Worm (Caenorhabditis elegans) whole organism, mixed stage, embryonic: ENCODE results near the gene F59E11.7.

Experiments used
- ceh-39 ChIP-seq: fragments of 150-350 bp; optimal IDR thresholded peaks from 2 replicates; lab custom pipeline; 2014; ENCODE audit warnings: missing biosample characterization, missing genetic modification characterization
- ces-1 ChIP-seq: fragments of 150-350 bp; optimal IDR thresholded peaks from 2 replicates; lab custom pipeline; 2014; ENCODE audit warnings: missing biosample characterization, missing genetic modification reagents, missing genetic modification characterization
- cnd-1 ChIP-seq: fragments of 200-800 bp; sonication (Bioruptor generic); optimal IDR thresholded peaks from 2 replicates; lab custom pipeline; 2018; ENCODE audit warnings: mild to moderate bottlenecking, missing genetic modification characterization, missing compliant biosample characterization
- elt-3 ChIP-seq: fragments of 150-350 bp; optimal IDR thresholded peaks from 2 replicates; lab custom pipeline; 2014; ENCODE audit warnings: missing biosample characterization, missing genetic modification characterization
- flh-1 ChIP-seq: fragments of 200-800 bp; sonication (Bioruptor generic); optimal IDR thresholded peaks from 2 replicates; lab custom pipeline; 2018; ENCODE audit warnings: mild to moderate bottlenecking, missing genetic modification characterization, moderate library complexity, missing compliant biosample characterization
- lsy-2 ChIP-seq: fragments of 150-350 bp; optimal IDR thresholded peaks from 2 replicates; lab custom pipeline; 2014; ENCODE audit warnings: missing biosample characterization, missing genetic modification characterization
- mab-5 ChIP-seq: fragments of 150-350 bp; optimal IDR thresholded peaks from 2 replicates; lab custom pipeline; 2014; ENCODE audit warnings: missing biosample characterization, missing genetic modification characterization
- mep-1 ChIP-seq: fragments of 150-350 bp; optimal IDR thresholded peaks from 2 replicates; lab custom pipeline; 2017; ENCODE audit warnings: missing biosample characterization, missing genetic modification reagents, missing genetic modification characterization, inconsistent platforms
- mls-2 ChIP-seq: sonication (generic microtip); optimal IDR thresholded peaks from 2 replicates; lab custom pipeline; 2016; ENCODE audit warnings: mild to moderate bottlenecking, missing genetic modification characterization, moderate library complexity, missing compliant biosample characterization
- nhr-237 ChIP-seq: fragments of 150-350 bp; optimal IDR thresholded peaks from 2 replicates; lab custom pipeline; 2014; ENCODE audit warnings: missing biosample characterization, missing genetic modification characterization
- nhr-76 ChIP-seq: sonication (generic microtip); optimal IDR thresholded peaks from 2 replicates; lab custom pipeline; 2017; ENCODE audit warnings: missing biosample characterization, missing genetic modification characterization
- pha-4 ChIP-seq: fragments of 150-350 bp; optimal IDR thresholded peaks from 2 replicates; lab custom pipeline; 2018; ENCODE audit warnings: missing biosample characterization, missing genetic modification reagents, missing genetic modification characterization
- snpc-4 ChIP-seq: fragments of 150-350 bp; optimal IDR thresholded peaks from 2 replicates; lab custom pipeline; 2014; ENCODE audit warnings: missing biosample characterization, missing genetic modification characterization
- unc-62 ChIP-seq: fragments of 150-350 bp; optimal IDR thresholded peaks from 2 replicates; lab custom pipeline; 2014; ENCODE audit warnings: missing biosample characterization, missing genetic modification reagents, missing genetic modification characterization

DNA sequence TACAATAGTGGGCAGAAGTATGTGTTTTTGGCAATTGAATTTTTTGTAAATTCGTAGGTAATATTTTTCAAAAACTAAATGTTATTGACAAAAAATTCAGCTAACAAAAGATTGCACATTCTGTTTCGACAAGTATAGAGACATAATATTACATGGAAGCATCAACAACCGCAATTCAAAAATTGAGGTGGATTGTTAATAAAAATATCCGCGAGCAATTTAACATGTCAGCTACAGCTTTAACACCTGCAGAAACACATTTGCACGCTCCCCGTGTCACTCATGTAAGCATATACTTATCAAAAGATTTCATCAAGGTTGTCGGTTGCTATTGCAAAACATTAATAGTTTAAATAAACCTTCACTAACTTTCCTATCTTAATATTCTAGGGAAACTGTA is 45.6 kb downstream of the F59E11.7 start, which contains the start of gene srsx-34:
- TF ChIP-seq pha-4 (no peak), ceh-39 (tag; lab: Kevin White, UChicago) (no peak), unc-62 (no peak), nhr-237 (tag; lab: Kevin White, UChicago) (no peak), mep-1 (no peak), elt-3 (tag; lab: Kevin White, UChicago) (no peak), mab-5 (tag; lab: Kevin White, UChicago) (no peak), lsy-2 (tag; lab: Kevin White, UChicago) (no peak), cnd-1 (tag; lab: Kevin White, UChicago) (no peak), snpc-4 (tag; lab: Kevin White, UChicago) (no peak), mls-2 (tag; lab: Kevin White, UChicago) (no peak), nhr-76 (tag; lab: Kevin White, UChicago) (no peak), flh-1 (GFP tag; lab: Kevin White, UChicago) (no peak), ces-1 (no peak)
